Worm (Caenorhabditis elegans) whole organism, early embryonic: Measurements from ENCODE around the gene str-97.

Experiments
- B0310.2 ChIP-seq: sonication (generic microtip); optimal IDR thresholded peaks from 2 replicates; lab custom pipeline; 2016; ENCODE audit warnings: mild to moderate bottlenecking, missing genetic modification characterization, missing compliant biosample characterization
- F13C5.2 ChIP-seq: sonication (generic microtip); optimal IDR thresholded peaks from 2 replicates; lab custom pipeline; 2017; ENCODE audit warnings: mild to moderate bottlenecking, missing genetic modification characterization, inconsistent platforms, missing compliant biosample characterization
- aly-1 ChIP-seq: sonication (generic microtip); optimal IDR thresholded peaks from 2 replicates; lab custom pipeline; 2016; ENCODE audit warnings: missing genetic modification characterization, missing compliant biosample characterization
- ama-1 ChIP-seq: fragments of 150-350 bp; optimal IDR thresholded peaks from 2 replicates; lab custom pipeline; 2014
- ceh-13 ChIP-seq: fragments of 200-800 bp; sonication (Bioruptor generic); optimal IDR thresholded peaks from 2 replicates; lab custom pipeline; 2018; ENCODE audit warnings: mild to moderate bottlenecking, missing genetic modification characterization, missing compliant biosample characterization
- ceh-36 ChIP-seq: sonication (generic microtip); optimal IDR thresholded peaks from 2 replicates; lab custom pipeline; 2016; ENCODE audit warnings: missing genetic modification characterization, inconsistent platforms, missing compliant biosample characterization
- ets-7 ChIP-seq: sonication (generic microtip); optimal IDR thresholded peaks from 2 replicates; lab custom pipeline; 2016; ENCODE audit warnings: missing genotype, missing genetic modification characterization, missing compliant biosample characterization
- flt-1 ChIP-seq: fragments of 200-800 bp; sonication (Bioruptor generic); IDR thresholded peaks from 2 replicates; pipeline ENCODE4 v1.3.6; 2022; ENCODE audit warnings: missing genetic modification characterization, missing compliant biosample characterization
- hmbx-1 ChIP-seq: sonication (generic microtip); optimal IDR thresholded peaks from 2 replicates; lab custom pipeline; 2016; ENCODE audit warnings: mild to moderate bottlenecking, missing genetic modification characterization, missing compliant biosample characterization
- hmg-4 ChIP-seq: fragments of 200-800 bp; sonication (Bioruptor generic); optimal IDR thresholded peaks from 2 replicates; lab custom pipeline; 2018; ENCODE audit warnings: mild to moderate bottlenecking, missing genetic modification characterization, missing compliant biosample characterization
- hnd-1 ChIP-seq: sonication (generic microtip); optimal IDR thresholded peaks from 2 replicates; lab custom pipeline; 2016; ENCODE audit warnings: missing genetic modification characterization, missing compliant biosample characterization
- pes-1 ChIP-seq: fragments of 200-800 bp; sonication (Bioruptor generic); IDR thresholded peaks from 2 replicates; pipeline ENCODE4 v1.3.6; 2022; ENCODE audit warnings: missing genetic modification reagents, missing genetic modification characterization, missing compliant biosample characterization
- scrt-1 ChIP-seq: fragments of 200-800 bp; sonication (Bioruptor generic); IDR thresholded peaks from 2 replicates; pipeline ENCODE4 v1.3.6; 2022; ENCODE audit warnings: missing genetic modification characterization, missing compliant biosample characterization
- sea-1 ChIP-seq: fragments of 200-800 bp; sonication (Bioruptor generic); conservative IDR thresholded peaks from 2 replicates; pipeline ENCODE4 v1.3.6; 2022; ENCODE audit warnings: missing genetic modification characterization, missing compliant biosample characterization
- tbx-11 ChIP-seq: fragments of 200-800 bp; sonication (Bioruptor generic); IDR thresholded peaks from 2 replicates; pipeline ENCODE4 v1.3.6; 2022; ENCODE audit warnings: missing genetic modification characterization, missing compliant biosample characterization
- tbx-37 ChIP-seq: fragments of 200-800 bp; sonication (Bioruptor generic); conservative IDR thresholded peaks from 2 replicates; pipeline ENCODE4 v1.3.6; 2022; ENCODE audit warnings: missing genetic modification reagents, missing genetic modification characterization, missing compliant biosample characterization
- tra-4 ChIP-seq: sonication (generic microtip); optimal IDR thresholded peaks from 2 replicates; lab custom pipeline; 2017; ENCODE audit warnings: missing genetic modification characterization, missing compliant biosample characterization

The str-97 gene

DNA sequence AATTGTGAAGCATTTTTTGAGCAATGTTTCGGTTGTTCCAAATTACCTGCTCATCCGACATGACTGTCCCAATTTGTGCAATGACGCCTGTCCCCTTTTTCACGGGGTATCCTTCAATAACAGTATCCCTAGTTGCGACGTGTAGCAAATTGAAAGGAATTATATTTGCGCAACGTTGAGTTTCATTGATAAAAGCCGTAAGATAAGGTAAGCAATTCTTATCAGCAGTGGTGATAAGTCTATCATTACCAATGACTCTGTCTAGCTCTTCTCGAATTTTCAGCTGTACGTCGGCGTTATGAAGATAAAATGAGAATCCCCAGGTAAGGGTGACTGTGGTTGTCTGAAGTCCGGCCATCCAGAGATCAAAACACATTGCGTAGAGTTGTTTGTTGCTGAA is 19.1 kb upstream of the str-97 start:
- TF ChIP-seq hnd-1 (tag; lab: Kevin White, UChicago) = no peak
- TF ChIP-seq tbx-37 = no peak
- no peak for TF ChIP-seq tbx-11 (GFP tag; lab: Robert Waterston, UW)
- TF ChIP-seq F13C5.2 (tag; lab: Kevin White, UChicago) = no peak
- TF ChIP-seq B0310.2 (tag; lab: Kevin White, UChicago) = no peak
- no peak for TF ChIP-seq scrt-1
- TF ChIP-seq hmg-4 (GFP tag; lab: Kevin White, UChicago) = no peak
- no peak for TF ChIP-seq tra-4 (tag; lab: Kevin White, UChicago)
- no peak for TF ChIP-seq ama-1 (lab: Kevin White, UChicago)
- TF ChIP-seq sea-1 = no peak
- TF ChIP-seq ceh-13 (GFP tag; lab: Kevin White, UChicago) = no peak
- TF ChIP-seq ceh-36 = no peak
- no peak for TF ChIP-seq flt-1 (GFP tag; lab: Robert Waterston, UW)
- no peak for TF ChIP-seq ets-7 (tag; lab: Kevin White, UChicago)
- no peak for TF ChIP-seq aly-1 (tag; lab: Kevin White, UChicago)
- no peak for TF ChIP-seq hmbx-1

DNA sequence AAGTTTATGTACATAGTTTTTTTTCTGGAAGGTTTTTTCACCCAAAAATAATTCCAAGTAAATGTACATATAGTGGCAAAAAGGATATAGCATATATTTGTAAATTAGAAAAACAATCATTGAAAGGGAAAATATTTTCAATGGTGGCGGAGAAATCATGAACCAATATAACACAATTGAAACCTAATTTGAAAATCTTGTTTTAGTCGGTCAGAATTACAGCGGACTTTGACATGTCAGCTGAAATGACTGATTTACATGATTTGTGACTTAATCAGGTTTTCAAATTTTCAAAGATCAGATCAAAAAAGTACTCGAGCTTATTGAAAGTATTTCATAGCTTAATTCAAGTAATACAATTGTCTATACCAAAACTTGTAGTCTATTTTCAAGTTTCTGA is 16.7 kb upstream of the str-97 start, which contains the start of gene K05D4.9:
Gene K05D4.9, minus strand, starts transcription at position 101 of the 400 bp plus-strand sequence.
- no peak for TF ChIP-seq F13C5.2 (tag; lab: Kevin White, UChicago)
- TF ChIP-seq B0310.2 (tag; lab: Kevin White, UChicago) = no peak
- TF ChIP-seq hmbx-1 = no peak
- no peak for TF ChIP-seq flt-1 (GFP tag; lab: Robert Waterston, UW)
- TF ChIP-seq hnd-1 (tag; lab: Kevin White, UChicago) = no peak
- TF ChIP-seq ceh-36 = no peak
- TF ChIP-seq tbx-11 (GFP tag; lab: Robert Waterston, UW) = no peak
- TF ChIP-seq sea-1 = no peak
- TF ChIP-seq ets-7 (tag; lab: Kevin White, UChicago) = no peak
- no peak for TF ChIP-seq hmg-4 (GFP tag; lab: Kevin White, UChicago)
- no peak for TF ChIP-seq tbx-37
- TF ChIP-seq ama-1 (lab: Kevin White, UChicago) = no peak
- no peak for TF ChIP-seq scrt-1
- TF ChIP-seq pes-1 (GFP tag; lab: Robert Waterston, UW) = no peak
- TF ChIP-seq tra-4 (tag; lab: Kevin White, UChicago) = no peak
- TF ChIP-seq aly-1 (tag; lab: Kevin White, UChicago) = no peak
- TF ChIP-seq ceh-13 (GFP tag; lab: Kevin White, UChicago) = no peak

DNA sequence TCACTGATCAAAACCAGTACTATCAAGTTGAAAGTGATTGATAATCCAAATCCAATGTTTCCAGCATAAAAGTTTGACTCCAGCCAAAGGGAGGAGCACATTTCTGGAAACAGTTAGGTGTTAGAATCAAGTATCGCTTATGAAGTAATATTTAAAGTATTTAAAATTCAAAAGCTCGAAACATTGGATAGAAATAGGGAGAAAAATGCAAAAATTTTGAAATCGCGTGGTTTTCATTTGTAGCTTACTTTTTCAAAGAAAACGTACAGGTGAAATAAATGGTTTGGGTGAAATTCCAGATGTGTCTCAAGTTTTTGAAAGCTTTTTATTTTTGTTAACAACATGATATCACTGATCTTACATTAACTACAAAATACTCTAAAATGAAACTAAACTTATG is 14.0 kb upstream of the str-97 start, which contains the start of gene str-111:
Gene str-111, minus strand, starts transcription at position 101 of the 400 bp plus-strand sequence.
- TF ChIP-seq tbx-11 (GFP tag; lab: Robert Waterston, UW) = no peak
- no peak for TF ChIP-seq ceh-36
- TF ChIP-seq scrt-1 = no peak
- no peak for TF ChIP-seq B0310.2 (tag; lab: Kevin White, UChicago)
- TF ChIP-seq ceh-13 (GFP tag; lab: Kevin White, UChicago) = no peak
- no peak for TF ChIP-seq F13C5.2 (tag; lab: Kevin White, UChicago)
- TF ChIP-seq pes-1 (GFP tag; lab: Robert Waterston, UW) = no peak
- no peak for TF ChIP-seq hmbx-1
- no peak for TF ChIP-seq ama-1 (lab: Kevin White, UChicago)

DNA sequence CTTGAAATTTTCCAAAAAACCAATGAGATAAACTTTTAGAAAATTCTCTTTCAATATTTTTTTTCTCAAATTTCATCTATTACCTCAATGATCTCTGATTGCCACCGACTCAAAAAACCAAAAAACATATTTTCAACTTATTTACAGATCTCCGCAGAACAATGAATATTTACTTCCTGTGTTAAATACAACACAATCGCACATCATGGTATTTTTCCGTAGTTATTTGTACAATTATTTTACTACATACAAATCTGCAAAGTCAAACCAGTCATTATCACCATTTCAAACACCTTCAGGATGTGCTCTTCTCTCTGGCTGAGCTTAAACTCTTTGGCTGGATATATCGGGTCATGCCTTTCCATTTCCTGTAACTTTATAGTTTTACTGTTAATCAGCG is 10.9 kb upstream of the str-97 start, which contains the start of gene str-108:
Gene str-108, plus strand, starts transcription at position 301 of the 400 bp plus-strand sequence.
- no peak for TF ChIP-seq ceh-36
- TF ChIP-seq flt-1 (GFP tag; lab: Robert Waterston, UW) = no peak
- no peak for TF ChIP-seq scrt-1
- no peak for TF ChIP-seq ama-1 (lab: Kevin White, UChicago)
- no peak for TF ChIP-seq hmbx-1
- no peak for TF ChIP-seq aly-1 (tag; lab: Kevin White, UChicago)
- no peak for TF ChIP-seq pes-1 (GFP tag; lab: Robert Waterston, UW)
- TF ChIP-seq hmg-4 (GFP tag; lab: Kevin White, UChicago) = no peak
- TF ChIP-seq F13C5.2 (tag; lab: Kevin White, UChicago) = no peak
- no peak for TF ChIP-seq B0310.2 (tag; lab: Kevin White, UChicago)
- no peak for TF ChIP-seq tbx-11 (GFP tag; lab: Robert Waterston, UW)
- TF ChIP-seq ets-7 (tag; lab: Kevin White, UChicago) = no peak
- no peak for TF ChIP-seq tra-4 (tag; lab: Kevin White, UChicago)
- no peak for TF ChIP-seq tbx-37
- no peak for TF ChIP-seq hnd-1 (tag; lab: Kevin White, UChicago)
- no peak for TF ChIP-seq ceh-13 (GFP tag; lab: Kevin White, UChicago)
- no peak for TF ChIP-seq sea-1

DNA sequence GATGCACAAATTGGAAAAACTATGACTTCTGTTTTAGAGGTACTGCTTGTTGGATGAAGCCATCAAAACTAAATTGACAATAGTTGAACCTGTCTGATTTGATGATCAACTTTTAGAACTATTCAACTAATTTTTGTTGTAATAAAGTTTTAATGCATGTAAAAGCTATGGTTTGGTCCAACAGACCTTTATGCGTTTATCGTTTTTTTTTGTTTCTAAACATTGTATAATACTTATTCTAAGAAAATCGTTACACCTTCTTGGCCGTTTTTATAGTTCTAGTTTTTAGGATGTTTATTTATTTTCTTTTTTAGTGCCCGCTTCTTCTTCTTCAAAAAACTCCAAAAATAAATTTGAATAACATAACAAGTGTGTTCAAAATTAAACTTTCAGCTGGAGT is 8.7 kb upstream of the str-97 start, which contains the start of gene F10A3.12:
Gene F10A3.12, plus strand, starts transcription at position 301 of the 400 bp plus-strand sequence.
- TF ChIP-seq pes-1 (GFP tag; lab: Robert Waterston, UW) = no peak

DNA sequence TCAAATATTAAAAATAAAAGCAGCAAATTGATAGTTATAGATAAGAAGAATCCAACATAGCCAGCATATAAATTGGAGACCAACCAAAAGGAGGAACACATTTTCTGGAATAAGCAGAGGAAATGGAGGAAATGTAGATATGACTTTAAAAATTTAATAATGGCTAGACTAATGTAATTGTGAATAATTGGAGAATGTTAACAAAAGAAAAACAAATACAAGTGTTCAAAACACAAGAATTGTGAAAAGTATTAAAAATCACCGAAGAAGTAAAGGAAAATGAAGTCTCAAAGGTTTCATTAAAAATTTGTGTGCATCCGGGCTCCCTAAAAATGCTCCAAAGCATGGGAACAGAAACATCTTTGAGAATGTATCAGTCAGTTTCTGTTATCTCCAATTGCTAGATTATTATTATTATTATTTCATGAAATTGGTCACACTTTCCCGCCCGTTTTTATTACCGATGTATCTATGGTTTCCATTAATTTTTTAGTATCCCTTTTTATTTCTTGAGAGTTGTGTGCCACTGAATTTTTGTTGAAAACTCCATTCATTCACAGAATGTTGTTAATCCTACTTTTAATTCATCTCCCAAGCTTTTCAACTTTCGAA is 7.2 kb upstream of the str-97 start, which contains the start of the genes str-109 and F10A3.11:
Gene str-109, minus strand, starts transcription at position 101 of the 612 bp plus-strand sequence.
Gene F10A3.11, plus strand, starts transcription at position 562 of the 612 bp plus-strand sequence.
- TF ChIP-seq hmbx-1 = no peak
- TF ChIP-seq tbx-11 (GFP tag; lab: Robert Waterston, UW) = no peak
- TF ChIP-seq aly-1 (tag; lab: Kevin White, UChicago) = no peak
- no peak for TF ChIP-seq tbx-37
- no peak for TF ChIP-seq sea-1
- TF ChIP-seq ceh-36 = no peak
- TF ChIP-seq F13C5.2 (tag; lab: Kevin White, UChicago) = no peak
- TF ChIP-seq pes-1 (GFP tag; lab: Robert Waterston, UW) = no peak
- TF ChIP-seq B0310.2 (tag; lab: Kevin White, UChicago) = no peak

DNA sequence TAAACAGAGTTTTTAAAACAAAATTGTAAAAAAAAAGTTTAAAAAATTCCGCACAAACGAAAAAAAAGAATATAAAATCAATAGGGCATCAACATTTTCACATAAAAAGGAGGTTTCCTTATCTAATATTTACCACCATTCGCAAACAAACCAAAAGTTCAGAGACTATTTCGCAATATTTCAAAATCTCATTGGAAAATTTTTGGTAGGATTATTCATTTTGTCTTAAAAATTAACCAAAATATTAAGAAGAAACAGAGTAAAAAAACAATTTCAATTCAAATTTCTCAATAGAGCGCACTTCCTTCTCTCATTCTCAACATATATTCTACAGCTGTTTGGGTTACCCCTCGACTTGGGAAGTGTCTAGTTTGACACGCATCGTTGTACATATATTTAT is 5.1 kb upstream of the str-97 start:
- TF ChIP-seq ets-7 (tag; lab: Kevin White, UChicago) (no peak), B0310.2 (tag; lab: Kevin White, UChicago) (no peak), flt-1 (GFP tag; lab: Robert Waterston, UW) (no peak), F13C5.2 (tag; lab: Kevin White, UChicago) (no peak), ceh-13 (GFP tag; lab: Kevin White, UChicago) (no peak), ama-1 (lab: Kevin White, UChicago) (no peak), scrt-1 (no peak), hmg-4 (GFP tag; lab: Kevin White, UChicago) (no peak)
